Fruit fly (Drosophila melanogaster): ENCODE results near the gene CG13689.

Gene CG13689

dm6 chr2L:623210-623873 is 20.7 kb downstream of the CG13689 start:
- no peak for TF ChIP-seq ttk (optimal IDR thresholded peaks at IDR 0.05)
- no peak for TF ChIP-seq psq (optimal IDR thresholded peaks at IDR 0.05)
- no peak for TF ChIP-seq h (optimal IDR thresholded peaks at IDR 0.05)
- no peak for TF ChIP-seq Sin3A (optimal IDR thresholded peaks at IDR 0.05)
- no peak for TF ChIP-seq Myc (optimal IDR thresholded peaks at IDR 0.05)
- no peak for TF ChIP-seq insv (optimal IDR thresholded peaks at IDR 0.05)

- TF ChIP-seq h (optimal IDR thresholded peaks at IDR 0.05) (no peak), Sin3A (optimal IDR thresholded peaks at IDR 0.05) (no peak), psq (optimal IDR thresholded peaks at IDR 0.05) (no peak), insv (optimal IDR thresholded peaks at IDR 0.05) (no peak), Myc (optimal IDR thresholded peaks at IDR 0.05) (no peak), ttk (optimal IDR thresholded peaks at IDR 0.05) (no peak)
Observed at dm6 chr2L:624317-624716, 21.7 kb downstream of the CG13689 start, which contains the start of gene lectin-21Ca. Gene lectin-21Ca, plus strand, starts transcription at chr2L:624617.

dm6 chr2L:625352-625751 is 22.7 kb downstream of the CG13689 start, which contains the start of gene CG2839:
Gene CG2839, plus strand, starts transcription at chr2L:625652.
- no peak for TF ChIP-seq Myc (optimal IDR thresholded peaks at IDR 0.05)
- TF ChIP-seq insv (optimal IDR thresholded peaks at IDR 0.05): no peak

dm6 chr2L:630177-630576 is 27.6 kb downstream of the CG13689 start:
- TF ChIP-seq Sin3A (optimal IDR thresholded peaks at IDR 0.05): no peak
- no peak for TF ChIP-seq Myc (optimal IDR thresholded peaks at IDR 0.05)
- no peak for TF ChIP-seq psq (optimal IDR thresholded peaks at IDR 0.05)
- no peak for TF ChIP-seq h (optimal IDR thresholded peaks at IDR 0.05)
- TF ChIP-seq ttk (optimal IDR thresholded peaks at IDR 0.05): no peak
- no peak for TF ChIP-seq insv (optimal IDR thresholded peaks at IDR 0.05)

- TF ChIP-seq psq (optimal IDR thresholded peaks at IDR 0.05) (no peak), h (optimal IDR thresholded peaks at IDR 0.05) (no peak), insv (optimal IDR thresholded peaks at IDR 0.05) (no peak), ttk (optimal IDR thresholded peaks at IDR 0.05) (no peak), Sin3A (optimal IDR thresholded peaks at IDR 0.05) (no peak), Myc (optimal IDR thresholded peaks at IDR 0.05) (no peak)
Observed at dm6 chr2L:633192-633591, 30.6 kb downstream of the CG13689 start.

dm6 chr2L:634208-634614 is 31.6 kb downstream of the CG13689 start:
- no peak for TF ChIP-seq Sin3A (optimal IDR thresholded peaks at IDR 0.05)
- no peak for TF ChIP-seq psq (optimal IDR thresholded peaks at IDR 0.05)

dm6 chr2L:636507-636906 is 33.9 kb downstream of the CG13689 start:
- no peak for TF ChIP-seq ttk (optimal IDR thresholded peaks at IDR 0.05)
- TF ChIP-seq h (optimal IDR thresholded peaks at IDR 0.05): no peak
- no peak for TF ChIP-seq insv (optimal IDR thresholded peaks at IDR 0.05)
- TF ChIP-seq Myc (optimal IDR thresholded peaks at IDR 0.05): no peak
- TF ChIP-seq psq (optimal IDR thresholded peaks at IDR 0.05): no peak
- no peak for TF ChIP-seq Sin3A (optimal IDR thresholded peaks at IDR 0.05)

- TF ChIP-seq Myc (optimal IDR thresholded peaks at IDR 0.05): no peak
- TF ChIP-seq insv (optimal IDR thresholded peaks at IDR 0.05): no peak
- no peak for TF ChIP-seq ttk (optimal IDR thresholded peaks at IDR 0.05)
- TF ChIP-seq h (optimal IDR thresholded peaks at IDR 0.05): no peak
- TF ChIP-seq Sin3A (optimal IDR thresholded peaks at IDR 0.05): no peak
- no peak for TF ChIP-seq psq (optimal IDR thresholded peaks at IDR 0.05)
Observed at dm6 chr2L:646523-646922, 43.9 kb downstream of the CG13689 start.

dm6 chr2L:647592-647991 is 45.0 kb downstream of the CG13689 start:
- TF ChIP-seq h (optimal IDR thresholded peaks at IDR 0.05) (no peak), Myc (optimal IDR thresholded peaks at IDR 0.05) (no peak), insv (optimal IDR thresholded peaks at IDR 0.05) (no peak), ttk (optimal IDR thresholded peaks at IDR 0.05) (no peak), Sin3A (optimal IDR thresholded peaks at IDR 0.05) (no peak), psq (optimal IDR thresholded peaks at IDR 0.05) (no peak)

dm6 chr2L:650864-651263 is 48.3 kb downstream of the CG13689 start:
- TF ChIP-seq Sin3A (optimal IDR thresholded peaks at IDR 0.05) (no peak), h (optimal IDR thresholded peaks at IDR 0.05) (no peak), ttk (optimal IDR thresholded peaks at IDR 0.05) (no peak), insv (optimal IDR thresholded peaks at IDR 0.05) (no peak), Myc (optimal IDR thresholded peaks at IDR 0.05) (no peak), psq (optimal IDR thresholded peaks at IDR 0.05) (no peak)

dm6 chr2L:653784-654183 is 51.2 kb downstream of the CG13689 start:
- TF ChIP-seq insv (optimal IDR thresholded peaks at IDR 0.05) (no peak), Sin3A (optimal IDR thresholded peaks at IDR 0.05) (no peak), psq (optimal IDR thresholded peaks at IDR 0.05) (no peak), h (optimal IDR thresholded peaks at IDR 0.05) (no peak), ttk (optimal IDR thresholded peaks at IDR 0.05) (no peak)
